Worm (Caenorhabditis elegans) whole organism, young adult: Measurements from ENCODE around the gene apn-1.

Experiments
- F57A8.1 ChIP-seq: fragments of 200-800 bp; sonication (Bioruptor generic); optimal IDR thresholded peaks from 2 replicates; lab custom pipeline; 2018; ENCODE audit warnings: mild to moderate bottlenecking, missing genetic modification characterization, moderate library complexity, missing compliant biosample characterization
- F57C9.4 ChIP-seq: sonication (generic microtip); optimal IDR thresholded peaks from 2 replicates; lab custom pipeline; 2017; ENCODE audit warnings: mild to moderate bottlenecking, missing genetic modification characterization, missing compliant biosample characterization
- ama-1 ChIP-seq, 3 experiments: fragments of 150-350 bp in 1 of 3; sonication (generic microtip) in 2 of 3; optimal IDR thresholded peaks; 2 replicates each; lab custom pipeline; 2014 to 2018; ENCODE audit warnings: missing biosample characterization in 2 of 3, missing genetic modification characterization in 2 of 3, missing genetic modification reagents in 2 of 3
- atf-7 ChIP-seq: sonication (generic microtip); optimal IDR thresholded peaks from 2 replicates; lab custom pipeline; 2017; ENCODE audit warnings: mild to moderate bottlenecking, missing genetic modification characterization, missing compliant biosample characterization
- efl-1 ChIP-seq: fragments of 150-350 bp; optimal IDR thresholded peaks from 2 replicates; lab custom pipeline; 2014; ENCODE audit warnings: missing biosample characterization, missing genetic modification reagents, missing genetic modification characterization
- let-526 ChIP-seq: fragments of 200-800 bp; sonication (Bioruptor generic); IDR thresholded peaks from 2 replicates; pipeline ENCODE4 v1.3.6; 2022; ENCODE audit warnings: missing genetic modification reagents, missing genetic modification characterization, missing compliant biosample characterization
- lin-35 ChIP-seq, 3 experiments: fragments of 150-350 bp in 2 of 3; sonication (generic microtip) in 1 of 3; optimal IDR thresholded peaks; 2 replicates each; lab custom pipeline; 2014 to 2018; ENCODE audit warnings: missing biosample characterization in 3 of 3, missing genetic modification characterization in 3 of 3, missing genetic modification reagents in 3 of 3
- lsl-1 ChIP-seq: fragments of 200-800 bp; sonication (Bioruptor generic); optimal IDR thresholded peaks from 2 replicates; lab custom pipeline; 2018; ENCODE audit warnings: mild to moderate bottlenecking, missing genetic modification characterization, moderate library complexity, missing compliant biosample characterization

- TF ChIP-seq F57A8.1 (no peak), ama-1 (optimal IDR thresholded peaks at IDR 0.05; lab: Kevin White, UChicago) (no peak), ama-1 (GFP tag; optimal IDR thresholded peaks at IDR 0.05; lab: Kevin White, UChicago) (no peak), lsl-1 (no peak), lin-35 (GFP tag; optimal IDR thresholded peaks at IDR 0.05; lab: Kevin White, UChicago) (no peak), let-526 (GFP tag; lab: Robert Waterston, UW) (no peak), efl-1 (GFP tag; lab: Kevin White, UChicago) (no peak), atf-7 (tag; lab: Kevin White, UChicago) (no peak), F57C9.4 (tag; lab: Kevin White, UChicago) (no peak)
These were observed 31.2 kb upstream of the apn-1 start for ce11 chrII:8016167-8016566.
